Fruit fly (Drosophila melanogaster): Measurements from ENCODE around the gene Cpr30B.

dm6 chr2L:9493375-9494263 lies 49.1 kb upstream of the Cpr30B start:
- 0 out of 2 replicates have a peak, but pooled peaks have one; percentile 24 for TF ChIP-seq CG12605 (GFP tag; IDR thresholded peaks at IDR 0.05)
- TF ChIP-seq CG34367 (tag; optimal IDR thresholded peaks at IDR 0.05): no peak
- TF ChIP-seq CG13204 (GFP tag; optimal IDR thresholded peaks at IDR 0.05): no peak

Measured in whole organism, pupa.